Fruit fly (Drosophila melanogaster) whole organism, embryonic: ENCODE results near the gene Gr64a.

Experiments
- CG10959 ChIP-seq: fragments of 200-800 bp; sonication (Bioruptor generic); IDR thresholded peaks from 2 replicates; pipeline ENCODE4 v1.3.6; 2022; ENCODE audit warnings: missing biosample characterization, missing genetic modification characterization
- CG11398 ChIP-seq: fragments of 200-800 bp; sonication (Bioruptor generic); optimal IDR thresholded peaks from 2 replicates; lab custom pipeline; 2016; ENCODE audit warnings: missing biosample characterization, missing genetic modification characterization
- CG12104 ChIP-seq: fragments of 200-800 bp; sonication (Bioruptor generic); optimal IDR thresholded peaks from 3 replicates; lab custom pipeline; 2016; ENCODE audit warnings: missing biosample characterization, missing genetic modification characterization
- CG12299 ChIP-seq: fragments of 200-800 bp; sonication (Bioruptor generic); optimal IDR thresholded peaks from 2 replicates; lab custom pipeline; 2018; ENCODE audit warnings: missing biosample characterization, mild to moderate bottlenecking, missing genetic modification characterization
- CG12769 ChIP-seq: fragments of 200-800 bp; sonication (Bioruptor generic); optimal IDR thresholded peaks from 2 replicates; lab custom pipeline; 2019; ENCODE audit warnings: missing biosample characterization, mild to moderate bottlenecking, missing genetic modification characterization, moderate library complexity
- CG13424 ChIP-seq: fragments of 200-800 bp; sonication (Bioruptor generic); optimal IDR thresholded peaks from 2 replicates; lab custom pipeline; 2019; ENCODE audit warnings: missing biosample characterization, mild to moderate bottlenecking, missing genetic modification characterization, moderate library complexity
- CG17385 ChIP-seq: fragments of 200-800 bp; sonication (Bioruptor generic); optimal IDR thresholded peaks from 3 replicates; lab custom pipeline; 2018; ENCODE audit warnings: missing biosample characterization, mild to moderate bottlenecking, missing genetic modification characterization
- CG17829 ChIP-seq: fragments of 200-800 bp; optimal IDR thresholded peaks from 2 replicates; lab custom pipeline; 2019; ENCODE audit warnings: missing biosample characterization, mild to moderate bottlenecking, missing genetic modification characterization, moderate library complexity
- CG2889 ChIP-seq: fragments of 200-800 bp; sonication (Bioruptor generic); IDR thresholded peaks from 3 replicates; pipeline ENCODE4 v1.3.6; 2022; ENCODE audit warnings: missing biosample characterization, missing genetic modification characterization
- CG30403 ChIP-seq: fragments of 200-800 bp; sonication (Bioruptor generic); optimal IDR thresholded peaks from 3 replicates; lab custom pipeline; 2016; ENCODE audit warnings: missing biosample characterization, missing genetic modification characterization
- CG30431 ChIP-seq: fragments of 200-800 bp; sonication (Bioruptor generic); optimal IDR thresholded peaks from 2 replicates; lab custom pipeline; 2017; ENCODE audit warnings: missing biosample characterization, missing genetic modification characterization
- CG3065 ChIP-seq: fragments of 200-800 bp; sonication (Bioruptor generic); optimal IDR thresholded peaks from 2 replicates; lab custom pipeline; 2016; ENCODE audit warnings: missing biosample characterization, missing genetic modification characterization
- CG31365 ChIP-seq: fragments of 200-800 bp; sonication (Bioruptor generic); optimal IDR thresholded peaks from 2 replicates; lab custom pipeline; 2018; ENCODE audit warnings: missing biosample characterization, mild to moderate bottlenecking, missing genetic modification characterization
- CG32532 ChIP-seq: fragments of 200-800 bp; sonication (Bioruptor generic); IDR thresholded peaks from 2 replicates; pipeline ENCODE4 v1.3.6; 2022; ENCODE audit warnings: missing biosample characterization, missing genetic modification characterization
- CG3726 ChIP-seq: fragments of 200-800 bp; sonication (Bioruptor generic); IDR thresholded peaks from 3 replicates; pipeline ENCODE4, ENCODE4 v1.3.6; 2022; ENCODE audit warnings: missing biosample characterization, missing genetic modification characterization
- CG3847 ChIP-seq: fragments of 200-800 bp; sonication (Bioruptor generic); IDR thresholded peaks from 2 replicates; pipeline ENCODE4 v1.3.6; 2022; ENCODE audit warnings: missing biosample characterization, missing genetic modification characterization
- CG4617 ChIP-seq: fragments of 200-800 bp; sonication (Bioruptor generic); optimal IDR thresholded peaks from 3 replicates; lab custom pipeline; 2016; ENCODE audit warnings: missing biosample characterization, missing genetic modification characterization, borderline replicate concordance
- CG6813 ChIP-seq: fragments of 200-800 bp; sonication (Bioruptor generic); optimal IDR thresholded peaks from 2 replicates; lab custom pipeline; 2017; ENCODE audit warnings: missing biosample characterization, missing genetic modification characterization, mild to moderate bottlenecking, moderate library complexity, missing genetic modification reagents
- CG7556 ChIP-seq: fragments of 200-800 bp; sonication (Bioruptor generic); optimal IDR thresholded peaks from 2 replicates; lab custom pipeline; 2017; ENCODE audit warnings: missing biosample characterization, mild to moderate bottlenecking, missing genetic modification characterization
- CG8359 ChIP-seq: fragments of 200-800 bp; sonication (Bioruptor generic); optimal IDR thresholded peaks from 2 replicates; lab custom pipeline; 2017; ENCODE audit warnings: missing biosample characterization, mild to moderate bottlenecking, missing genetic modification characterization, borderline replicate concordance
- CG8388 ChIP-seq: fragments of 200-800 bp; sonication (Bioruptor generic); optimal IDR thresholded peaks from 2 replicates; lab custom pipeline; 2019; ENCODE audit warnings: missing biosample characterization, mild to moderate bottlenecking, missing genetic modification characterization, moderate library complexity
- D19A ChIP-seq: fragments of 200-800 bp; optimal IDR thresholded peaks from 3 replicates; lab custom pipeline; 2019; ENCODE audit warnings: missing biosample characterization, mild to moderate bottlenecking, missing genetic modification characterization, moderate library complexity
- E2f2 ChIP-seq: fragments of 200-800 bp; sonication (Bioruptor generic); IDR thresholded peaks from 2 replicates; pipeline ENCODE4 v1.3.6; 2022; ENCODE audit warnings: missing biosample characterization, missing genetic modification characterization
- Ets65A ChIP-seq: fragments of 200-800 bp; sonication (Bioruptor generic); peaks from one replicate; lab custom pipeline; 2016; ENCODE audit warnings: missing biosample characterization, missing genetic modification characterization
- H2.0 ChIP-seq: fragments of 200-800 bp; sonication (Bioruptor generic); IDR thresholded peaks from 2 replicates; pipeline ENCODE4 v1.3.6; 2022; ENCODE audit warnings: missing biosample characterization, missing genetic modification characterization
- Hr51 ChIP-seq, 2 experiments: fragments of 200-800 bp; sonication (Bioruptor generic); optimal IDR thresholded peaks; 2 replicates in 1 of 2; 3 replicates in 1 of 2; lab custom pipeline; 2016 to 2018; ENCODE audit warnings: missing biosample characterization in 2 of 2, missing genetic modification characterization in 2 of 2, mild to moderate bottlenecking in 1 of 2, moderate library complexity in 1 of 2
- NC2β ChIP-seq: fragments of 200-800 bp; sonication (Bioruptor generic); optimal IDR thresholded peaks from 2 replicates; lab custom pipeline; 2016; ENCODE audit warnings: missing biosample characterization, missing genetic modification characterization
- NFAT ChIP-seq: fragments of 200-800 bp; sonication (Bioruptor generic); IDR thresholded peaks from 2 replicates; pipeline ENCODE4 v1.3.6; 2022; ENCODE audit warnings: missing biosample characterization, missing genetic modification characterization
- Neu2 ChIP-seq: fragments of 200-800 bp; sonication (Bioruptor generic); optimal IDR thresholded peaks from 3 replicates; lab custom pipeline; 2016; ENCODE audit warnings: missing biosample characterization, missing genetic modification characterization, borderline replicate concordance
- NfI ChIP-seq: fragments of 200-800 bp; sonication (Bioruptor generic); optimal IDR thresholded peaks from 3 replicates; lab custom pipeline; 2018; ENCODE audit warnings: missing biosample characterization, mild to moderate bottlenecking, missing genetic modification characterization, moderate library complexity
- Pdp1 ChIP-seq, 2 experiments: fragments of 200-800 bp; sonication (Bioruptor generic); optimal IDR thresholded peaks; 3 replicates each; lab custom pipeline; 2016; ENCODE audit warnings: missing biosample characterization in 2 of 2, missing genetic modification characterization in 2 of 2, mild to moderate bottlenecking in 1 of 2, moderate library complexity in 1 of 2
- Rx ChIP-seq: fragments of 200-800 bp; sonication (Bioruptor generic); IDR thresholded peaks from 2 replicates; pipeline ENCODE4 v1.3.6; 2022; ENCODE audit warnings: missing biosample characterization, missing genetic modification characterization
- Side ChIP-seq: fragments of 200-800 bp; sonication (Bioruptor generic); optimal IDR thresholded peaks from 2 replicates; lab custom pipeline; 2016; ENCODE audit warnings: missing biosample characterization, missing genetic modification characterization
- al ChIP-seq: fragments of 200-800 bp; sonication (Bioruptor generic); IDR thresholded peaks from 2 replicates; pipeline ENCODE4 v1.3.6; 2022; ENCODE audit warnings: missing biosample characterization, missing genetic modification characterization
- ara ChIP-seq: fragments of 200-800 bp; sonication (Bioruptor generic); IDR thresholded peaks from 2 replicates; pipeline ENCODE4 v1.3.6; 2022; ENCODE audit warnings: missing biosample characterization, missing genetic modification characterization
- ase ChIP-seq: fragments of 200-800 bp; sonication (Bioruptor generic); IDR thresholded peaks from 3 replicates; pipeline ENCODE4 v1.3.6; 2022; ENCODE audit warnings: missing biosample characterization, missing genetic modification characterization
- chif ChIP-seq, 2 experiments: fragments of 200-800 bp; sonication (Bioruptor generic); optimal IDR thresholded peaks; 3 replicates each; lab custom pipeline; 2016; ENCODE audit warnings: missing biosample characterization in 2 of 2, missing genetic modification characterization in 2 of 2
- chm ChIP-seq: fragments of 200-800 bp; sonication (Bioruptor generic); IDR thresholded peaks from 2 replicates; pipeline ENCODE4 v1.3.6; 2022; ENCODE audit warnings: missing biosample characterization, missing genetic modification characterization
- croc ChIP-seq: fragments of 200-800 bp; sonication (Bioruptor generic); conservative IDR thresholded peaks from 3 replicates; pipeline ENCODE4 v1.3.6; 2022; ENCODE audit warnings: missing biosample characterization, missing genetic modification characterization
- disco-r ChIP-seq: fragments of 200-800 bp; sonication (Bioruptor generic); optimal IDR thresholded peaks from 2 replicates; lab custom pipeline; 2016; ENCODE audit warnings: missing biosample characterization, missing genetic modification characterization
- en ChIP-seq: fragments of 200-800 bp; sonication (Bioruptor generic); optimal IDR thresholded peaks from 2 replicates; lab custom pipeline; 2016; ENCODE audit warnings: missing biosample characterization, missing genetic modification characterization
- eyg ChIP-seq: fragments of 200-800 bp; sonication (Bioruptor generic); optimal IDR thresholded peaks from 3 replicates; lab custom pipeline; 2016; ENCODE audit warnings: missing biosample characterization, missing genetic modification characterization
- ken ChIP-seq: fragments of 200-800 bp; sonication (Bioruptor generic); IDR thresholded peaks from 3 replicates; pipeline ENCODE4 v1.3.6; 2022; ENCODE audit warnings: missing biosample characterization, missing genetic modification characterization
- onecut ChIP-seq: fragments of 200-800 bp; sonication (Bioruptor generic); IDR thresholded peaks from 2 replicates; pipeline ENCODE4 v1.3.6; 2022; ENCODE audit warnings: missing biosample characterization, missing genetic modification characterization
- pan ChIP-seq, 4 experiments: fragments of >200 bp in 3 of 4; fragments of 200-800 bp in 1 of 4; sonication (Bioruptor generic) in 1 of 4; optimal IDR thresholded peaks in 3 of 4; IDR thresholded peaks in 1 of 4; 2 replicates each; pipeline versions ENCODE4 v1.3.6 to Lab custom; 2017 to 2022; ENCODE audit warnings: missing biosample characterization in 2 of 4, missing genetic modification characterization in 2 of 4, mixed read lengths in 1 of 4
- pb ChIP-seq: fragments of 200-800 bp; sonication (Bioruptor generic); optimal IDR thresholded peaks from 3 replicates; lab custom pipeline; 2016; ENCODE audit warnings: missing biosample characterization, missing genetic modification characterization
- pros ChIP-seq: fragments of 200-800 bp; sonication (Bioruptor generic); optimal IDR thresholded peaks from 3 replicates; lab custom pipeline; 2019; ENCODE audit warnings: missing biosample characterization, mild to moderate bottlenecking, missing genetic modification characterization, moderate library complexity
- slp2 ChIP-seq: fragments of 200-800 bp; sonication (Bioruptor generic); optimal IDR thresholded peaks from 2 replicates; lab custom pipeline; 2016; ENCODE audit warnings: missing biosample characterization, missing genetic modification characterization
- sob ChIP-seq: fragments of 200-800 bp; sonication (Bioruptor generic); IDR thresholded peaks from 2 replicates; pipeline ENCODE4 v1.3.6; 2022; ENCODE audit warnings: missing biosample characterization, missing genetic modification characterization
- tio ChIP-seq: fragments of 200-800 bp; sonication (Bioruptor generic); optimal IDR thresholded peaks from 2 replicates; lab custom pipeline; 2017; ENCODE audit warnings: missing biosample characterization, missing genetic modification characterization, inconsistent platforms

The Gr64a gene

DNA sequence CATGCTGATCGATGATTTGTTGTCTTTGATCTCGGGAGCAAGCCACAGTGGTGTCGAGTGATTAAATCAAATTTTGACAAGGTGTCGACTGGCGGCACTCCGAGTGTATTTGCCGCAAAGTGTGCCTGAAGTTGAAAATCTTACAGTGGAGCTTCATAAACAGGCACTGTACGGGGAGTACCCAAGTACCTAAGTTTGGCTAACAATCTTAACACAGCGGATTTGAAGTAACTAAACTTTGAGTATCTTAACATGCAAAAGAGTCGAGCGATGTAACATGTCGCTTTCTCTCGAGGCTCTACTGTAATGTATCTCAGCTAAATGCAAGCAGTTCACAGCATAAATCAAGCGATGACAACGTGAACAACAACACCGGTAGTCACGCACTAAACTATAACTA is 9.8 kb upstream of the Gr64a start (continued):
- TF ChIP-seq CG12769 (peak; percentile 43), CG32532 (GFP tag; lab: Robert Waterston, UW) (0 out of 2 replicates have a peak, but pooled peaks have one; percentile 19), CG7556 (GFP tag; lab: Kevin White, UChicago) (peak; percentile 27), pan (optimal IDR thresholded peaks at IDR 0.05; lab: Kevin White, UChicago) (no peak), pan (GFP tag; optimal IDR thresholded peaks at IDR 0.05 in 1 of 2, IDR thresholded peaks at IDR 0.05 in 1 of 2) (peak in 1 of 2 experiments; percentile 71), tio (GFP tag; lab: Kevin White, UChicago) (peak; percentile 35), CG12104 (GFP tag; lab: Kevin White, UChicago) (no peak), D19A (tag; lab: Kevin White, UChicago) (peak; percentile 51), sob (GFP tag; lab: Robert Waterston, UW) (peak; percentile 33; the same call in 1 of the 2 replicates), CG12299 (tag; lab: Kevin White, UChicago) (no peak), CG8388 (peak; percentile 54), CG30431 (GFP tag; lab: Kevin White, UChicago) (peak; percentile 83), al (GFP tag; lab: Robert Waterston, UW) (no peak), chm (GFP tag; lab: Robert Waterston, UW) (peak; percentile 91), eyg (GFP tag; lab: Kevin White, UChicago) (no peak), CG4617 (GFP tag; lab: Kevin White, UChicago) (peak; percentile 16), Neu2 (no peak), E2f2 (GFP tag; lab: Robert Waterston, UW) (peak; percentile 18; the same call in 1 of the 2 replicates), CG6813 (GFP tag; lab: Kevin White, UChicago) (peak; percentile 51), CG17385 (GFP tag; lab: Kevin White, UChicago) (peak; percentile 51), pb (GFP tag; lab: Kevin White, UChicago) (peak; percentile 16), disco-r (no peak), Hr51 (GFP tag; optimal IDR thresholded peaks at IDR 0.05; lab: Kevin White, UChicago) (peak in 1 of 2 experiments; percentile 7), croc (peak; percentile 73), NC2β (GFP tag; lab: Kevin White, UChicago) (peak; percentile 57), NFAT (GFP tag; lab: Robert Waterston, UW) (0 out of 2 replicates have a peak, but pooled peaks have one; percentile 31), CG2889 (0 out of 3 replicates have a peak, but pooled peaks have one; percentile 34), slp2 (peak; percentile 45), CG8359 (GFP tag; lab: Kevin White, UChicago) (no peak), Rx (GFP tag; lab: Robert Waterston, UW) (peak; percentile 48; the same call in 1 of the 2 replicates), CG30403 (peak; percentile 59), pros (GFP tag; lab: Kevin White, UChicago) (no peak), CG10959 (GFP tag; lab: Robert Waterston, UW) (peak; percentile 85), chif (GFP tag; optimal IDR thresholded peaks at IDR 0.05; lab: Kevin White, UChicago) (peak; percentile 19 to 85), CG3065 (no peak), CG13424 (peak; percentile 63), en (GFP tag; lab: Kevin White, UChicago) (peak; percentile 17), Pdp1 (GFP tag; optimal IDR thresholded peaks at IDR 0.05; lab: Kevin White, UChicago) (peak; percentile 43 to 59), CG31365 (peak; percentile 19), onecut (GFP tag; lab: Robert Waterston, UW) (peak; percentile 44; the same call in 1 of the 2 replicates), ase (GFP tag; lab: Robert Waterston, UW) (peak; percentile 58; the same call in 1 of the 3 replicates), CG3847 (GFP tag; lab: Robert Waterston, UW) (peak; percentile 39; the same call in 1 of the 2 replicates), NfI (GFP tag; lab: Kevin White, UChicago) (peak; percentile 44), CG3726 (GFP tag; lab: Robert Waterston, UW) (peak; percentile 60; the same call in 2 of the 3 replicates), CG17829 (tag; lab: Kevin White, UChicago) (peak; percentile 79), Ets65A (GFP tag; lab: Kevin White, UChicago) (peak; percentile 97), Side (GFP tag; lab: Kevin White, UChicago) (peak; percentile 45), ken (GFP tag; lab: Robert Waterston, UW) (peak; percentile 75), ara (peak; percentile 90), H2.0 (peak; percentile 70), CG11398 (GFP tag; lab: Kevin White, UChicago) (peak; percentile 26)
